Worm (Caenorhabditis elegans): ENCODE data around the gene tbc-6.

Gene tbc-6

DNA sequence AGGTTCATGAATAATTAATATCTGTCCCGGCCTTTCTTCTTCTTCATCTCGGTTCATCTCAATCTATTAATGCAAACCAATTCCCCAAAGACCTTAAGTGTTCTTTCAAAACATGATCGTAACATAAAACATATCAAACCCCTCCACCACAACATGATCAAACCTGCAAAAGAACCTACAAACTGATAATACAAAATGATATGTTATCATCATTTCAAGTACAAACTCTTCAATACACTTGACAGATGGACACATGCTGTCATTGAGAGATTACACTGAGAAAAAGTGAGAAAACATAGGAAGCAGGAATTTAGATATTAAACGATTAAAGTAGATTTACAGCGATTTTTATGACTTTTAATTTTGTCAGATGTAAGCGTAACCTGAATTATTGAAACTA is 23.4 kb upstream of the tbc-6 start (continued):
- no peak for TF ChIP-seq aha-1 (tag; optimal IDR thresholded peaks at IDR 0.05)
- no peak for TF ChIP-seq C04F5.9 (tag; optimal IDR thresholded peaks at IDR 0.05)
- TF ChIP-seq alr-1 (tag; optimal IDR thresholded peaks at IDR 0.05; ENCODE audit: borderline replicate concordance) = no peak
- TF ChIP-seq ceh-82 (tag; optimal IDR thresholded peaks at IDR 0.05) = no peak
- TF ChIP-seq unc-98 (GFP tag; IDR thresholded peaks at IDR 0.05) = no peak
- no peak for TF ChIP-seq aly-2 (tag; optimal IDR thresholded peaks at IDR 0.05)
- no peak for TF ChIP-seq tlp-1 (tag; optimal IDR thresholded peaks at IDR 0.05)
- no peak for TF ChIP-seq nhr-90 (tag; optimal IDR thresholded peaks at IDR 0.05; ENCODE audit: poor library complexity)
- TF ChIP-seq sup-37 (GFP tag; optimal IDR thresholded peaks at IDR 0.05) = no peak
- TF ChIP-seq dpl-1 (GFP tag; optimal IDR thresholded peaks at IDR 0.05) = no peak
- TF ChIP-seq ets-5 (GFP tag; IDR thresholded peaks at IDR 0.05) = no peak
- no peak for TF ChIP-seq mef-2 (tag; optimal IDR thresholded peaks at IDR 0.05)
- TF ChIP-seq lin-15B (tag; optimal IDR thresholded peaks at IDR 0.05) = no peak
- no peak for TF ChIP-seq C34B4.2 (tag; optimal IDR thresholded peaks at IDR 0.05)
- peak; percentile 20 for TF ChIP-seq nhr-71 (tag; optimal IDR thresholded peaks at IDR 0.05)
- TF ChIP-seq lsy-2 (tag; optimal IDR thresholded peaks at IDR 0.05) = no peak
- no peak for TF ChIP-seq ceh-8 (GFP tag; optimal IDR thresholded peaks at IDR 0.05)
- TF ChIP-seq ces-1 (GFP tag; optimal IDR thresholded peaks at IDR 0.05) = no peak
- TF ChIP-seq xbp-1 (tag; optimal IDR thresholded peaks at IDR 0.05) = no peak
- no peak for TF ChIP-seq hlh-17 (GFP tag; optimal IDR thresholded peaks at IDR 0.05; ENCODE audit: borderline replicate concordance)
- TF ChIP-seq jun-1 (tag; optimal IDR thresholded peaks at IDR 0.05) = peak; percentile 4
- TF ChIP-seq ama-1 (optimal IDR thresholded peaks at IDR 0.05) = no peak
- no peak for TF ChIP-seq nhr-76 (tag; optimal IDR thresholded peaks at IDR 0.05)
- no peak for TF ChIP-seq mdl-1 (tag; optimal IDR thresholded peaks at IDR 0.05)
- TF ChIP-seq unc-130 (tag; optimal IDR thresholded peaks at IDR 0.05) = no peak
- TF ChIP-seq lin-35 (GFP tag; optimal IDR thresholded peaks at IDR 0.05) = peak in 1 of 2 experiments; percentile 13
- peak; percentile 5 for TF ChIP-seq nhr-20 (tag; optimal IDR thresholded peaks at IDR 0.05)
- no peak for TF ChIP-seq skn-1 (tag; optimal IDR thresholded peaks at IDR 0.05)

ce11 chrII:6825732-6826131 is 22.2 kb upstream of the tbc-6 start:
- TF ChIP-seq efl-3 (GFP tag; optimal IDR thresholded peaks at IDR 0.05) (no peak), irx-1 (tag; optimal IDR thresholded peaks at IDR 0.05) (peak; percentile 6), elt-2 (tag; optimal IDR thresholded peaks at IDR 0.05) (no peak), lsy-2 (tag; optimal IDR thresholded peaks at IDR 0.05) (peak in 1 of 2 experiments; percentile 9), ets-5 (GFP tag; IDR thresholded peaks at IDR 0.05) (no peak), ama-1 (optimal IDR thresholded peaks at IDR 0.05) (no peak), nhr-20 (tag; optimal IDR thresholded peaks at IDR 0.05) (peak; percentile 51), lin-14 (GFP tag; optimal IDR thresholded peaks at IDR 0.05) (peak; percentile 77), nhr-47 (tag; optimal IDR thresholded peaks at IDR 0.05) (peak; percentile 33), ceh-82 (tag; optimal IDR thresholded peaks at IDR 0.05) (peak in 1 of 3 experiments; percentile 5), nhr-90 (tag; optimal IDR thresholded peaks at IDR 0.05; ENCODE audit: poor library complexity) (no peak), fkh-8 (tag; optimal IDR thresholded peaks at IDR 0.05) (peak; percentile 8), snu-23 (GFP tag; optimal IDR thresholded peaks at IDR 0.05) (peak; percentile 14), egl-27 (tag; optimal IDR thresholded peaks at IDR 0.05) (peak in 1 of 2 experiments; percentile 70), blmp-1 (tag; optimal IDR thresholded peaks at IDR 0.05) (peak; percentile 88), nhr-85 (tag) (peak; percentile 89), zag-1 (tag; optimal IDR thresholded peaks at IDR 0.05) (no peak), dsc-1 (tag; optimal IDR thresholded peaks at IDR 0.05) (peak; percentile 83), rnt-1 (tag; optimal IDR thresholded peaks at IDR 0.05) (peak; percentile 43), lin-35 (GFP tag; optimal IDR thresholded peaks at IDR 0.05) (no peak), nhr-71 (tag; optimal IDR thresholded peaks at IDR 0.05) (peak; percentile 56)

Measured in whole organism, L1 larva.